Fruit fly (Drosophila melanogaster) whole organism: ENCODE measurements around the gene CG14722.

Source experiments
- CG8478 ChIP-seq: fragments of >200 bp; optimal IDR thresholded peaks from 2 replicates; lab custom pipeline; 2018; ENCODE audit warnings: inconsistent platforms
- Dll ChIP-seq: fragments of >200 bp; optimal IDR thresholded peaks from 2 replicates; lab custom pipeline; 2017
- pan ChIP-seq: fragments of >200 bp; optimal IDR thresholded peaks from 2 replicates; lab custom pipeline; 2017
- usp ChIP-seq: fragments of >200 bp; optimal IDR thresholded peaks from 2 replicates; lab custom pipeline; 2017; ENCODE audit warnings: missing biosample characterization, missing genetic modification characterization, mixed read lengths

dm6 chr3R:11741730-11742203 lies at the start of gene CG14722, which contains the start of gene Blm:
- no peak for TF ChIP-seq CG8478 (lab: Kevin White, UChicago)
- TF ChIP-seq pan, result no peak
- no peak for TF ChIP-seq Dll (lab: Kevin White, UChicago)
- no peak for TF ChIP-seq usp (GFP tag; lab: Kevin White, UChicago)
